Worm (Caenorhabditis elegans) whole organism, late embryonic: ENCODE measurements around the gene rpl-38.

ENCODE experiments used
- C08G9.2 ChIP-seq: sonication (generic microtip); optimal IDR thresholded peaks from 2 replicates; lab custom pipeline; 2016; ENCODE audit warnings: mild to moderate bottlenecking, missing genetic modification characterization, moderate library complexity, missing compliant biosample characterization
- C38D4.7 ChIP-seq: fragments of 200-800 bp; sonication (Bioruptor generic); optimal IDR thresholded peaks from 2 replicates; lab custom pipeline; 2018; ENCODE audit warnings: mild to moderate bottlenecking, missing genetic modification characterization, moderate library complexity, missing compliant biosample characterization
- F13H6.1 ChIP-seq: sonication (generic microtip); optimal IDR thresholded peaks from 2 replicates; lab custom pipeline; 2016; ENCODE audit warnings: missing genetic modification characterization, missing compliant biosample characterization
- K02D7.2 ChIP-seq: sonication (generic microtip); optimal IDR thresholded peaks from 2 replicates; lab custom pipeline; 2017; ENCODE audit warnings: mild to moderate bottlenecking, missing genetic modification characterization, missing compliant biosample characterization
- T23F11.4 ChIP-seq: fragments of 200-800 bp; sonication (Bioruptor generic); optimal IDR thresholded peaks from 2 replicates; lab custom pipeline; 2018; ENCODE audit warnings: mild to moderate bottlenecking, missing genetic modification characterization, missing compliant biosample characterization
- Y22D7AL.16 ChIP-seq: sonication (generic microtip); optimal IDR thresholded peaks from 2 replicates; lab custom pipeline; 2016; ENCODE audit warnings: missing genetic modification characterization, missing compliant biosample characterization
- ahr-1 ChIP-seq: sonication (generic microtip); optimal IDR thresholded peaks from 2 replicates; lab custom pipeline; 2016; ENCODE audit warnings: missing genetic modification characterization, missing compliant biosample characterization
- ama-1 ChIP-seq: fragments of 150-350 bp; optimal IDR thresholded peaks from 2 replicates; lab custom pipeline; 2014
- ceh-14 ChIP-seq: sonication (generic microtip); optimal IDR thresholded peaks from 2 replicates; lab custom pipeline; 2016; ENCODE audit warnings: missing genotype, missing genetic modification characterization, missing compliant biosample characterization
- ceh-19 ChIP-seq: fragments of 200-800 bp; sonication (Bioruptor generic); optimal IDR thresholded peaks from 2 replicates; lab custom pipeline; 2018; ENCODE audit warnings: mild to moderate bottlenecking, missing genetic modification characterization, missing compliant biosample characterization
- ceh-22 ChIP-seq: sonication (generic microtip); optimal IDR thresholded peaks from 2 replicates; lab custom pipeline; 2017; ENCODE audit warnings: missing biosample characterization, missing genetic modification characterization
- ceh-30 ChIP-seq: fragments of 150-350 bp; optimal IDR thresholded peaks from 2 replicates; lab custom pipeline; 2014; ENCODE audit warnings: missing biosample characterization, missing genetic modification characterization
- ceh-45 ChIP-seq: fragments of 200-800 bp; sonication (Bioruptor generic); IDR thresholded peaks from 2 replicates; pipeline ENCODE4 v1.3.6; 2022; ENCODE audit warnings: missing genetic modification reagents, missing genetic modification characterization, missing compliant biosample characterization
- ceh-48 ChIP-seq: sonication (generic microtip); optimal IDR thresholded peaks from 2 replicates; lab custom pipeline; 2016; ENCODE audit warnings: missing genetic modification characterization, inconsistent platforms, missing compliant biosample characterization
- ceh-6 ChIP-seq: fragments of 200-800 bp; sonication (Bioruptor generic); optimal IDR thresholded peaks from 2 replicates; lab custom pipeline; 2018; ENCODE audit warnings: mild to moderate bottlenecking, missing genetic modification characterization, missing compliant biosample characterization
- ceh-9 ChIP-seq: sonication (generic microtip); optimal IDR thresholded peaks from 2 replicates; lab custom pipeline; 2016; ENCODE audit warnings: mild to moderate bottlenecking, missing genetic modification characterization, inconsistent platforms, missing compliant biosample characterization
- che-1 ChIP-seq: sonication (generic microtip); optimal IDR thresholded peaks from 2 replicates; lab custom pipeline; 2016; ENCODE audit warnings: mild to moderate bottlenecking, missing genetic modification characterization, missing compliant biosample characterization
- dmd-4 ChIP-seq: sonication (generic microtip); optimal IDR thresholded peaks from 2 replicates; lab custom pipeline; 2016; ENCODE audit warnings: borderline replicate concordance, missing genetic modification characterization, missing compliant biosample characterization
- dve-1 ChIP-seq: sonication (generic microtip); optimal IDR thresholded peaks from 2 replicates; lab custom pipeline; 2017; ENCODE audit warnings: antibody characterized with exemption, mild to moderate bottlenecking, missing genetic modification characterization, missing compliant biosample characterization
- elt-4 ChIP-seq: sonication (generic microtip); optimal IDR thresholded peaks from 2 replicates; lab custom pipeline; 2016; ENCODE audit warnings: missing genetic modification characterization, missing compliant biosample characterization
- ets-4 ChIP-seq: sonication (generic microtip); optimal IDR thresholded peaks from 2 replicates; lab custom pipeline; 2016; ENCODE audit warnings: missing genetic modification characterization, missing compliant biosample characterization
- eyg-1 ChIP-seq: sonication (generic microtip); optimal IDR thresholded peaks from 2 replicates; lab custom pipeline; 2016; ENCODE audit warnings: missing genotype, missing genetic modification characterization, missing compliant biosample characterization
- fkh-10 ChIP-seq: fragments of 150-350 bp; optimal IDR thresholded peaks from 2 replicates; lab custom pipeline; 2014; ENCODE audit warnings: missing biosample characterization, missing genetic modification reagents, missing genetic modification characterization
- gmeb-2 ChIP-seq: sonication (generic microtip); optimal IDR thresholded peaks from 2 replicates; lab custom pipeline; 2016; ENCODE audit warnings: missing genetic modification characterization, inconsistent platforms, missing compliant biosample characterization
- hlh-15 ChIP-seq: sonication (generic microtip); optimal IDR thresholded peaks from 2 replicates; lab custom pipeline; 2016; ENCODE audit warnings: missing genetic modification characterization, missing compliant biosample characterization
- hlh-30 ChIP-seq: sonication (generic microtip); optimal IDR thresholded peaks from 2 replicates; lab custom pipeline; 2017; ENCODE audit warnings: antibody characterized with exemption, missing genetic modification characterization, missing compliant biosample characterization; ENCODE audit not compliant: insufficient read depth
- hlh-6 ChIP-seq: sonication (generic microtip); optimal IDR thresholded peaks from 2 replicates; lab custom pipeline; 2016; ENCODE audit warnings: missing genotype, missing genetic modification characterization, missing compliant biosample characterization
- hlh-8 ChIP-seq: sonication (generic microtip); optimal IDR thresholded peaks from 2 replicates; lab custom pipeline; 2016; ENCODE audit warnings: missing genotype, missing genetic modification characterization, missing compliant biosample characterization
- lim-6 ChIP-seq: sonication (generic microtip); optimal IDR thresholded peaks from 2 replicates; lab custom pipeline; 2016; ENCODE audit warnings: missing genetic modification characterization, missing compliant biosample characterization
- mec-3 ChIP-seq: sonication (generic microtip); optimal IDR thresholded peaks from 2 replicates; lab custom pipeline; 2016; ENCODE audit warnings: borderline replicate concordance, missing genetic modification characterization, missing compliant biosample characterization
- nfya-1 ChIP-seq: sonication (generic microtip); optimal IDR thresholded peaks from 2 replicates; lab custom pipeline; 2017; ENCODE audit warnings: missing genetic modification characterization, mild to moderate bottlenecking, missing compliant biosample characterization, antibody characterized with exemption, moderate library complexity
- nhr-11 ChIP-seq: fragments of 150-350 bp; optimal IDR thresholded peaks from 2 replicates; lab custom pipeline; 2014; ENCODE audit warnings: missing biosample characterization, missing genetic modification characterization
- nhr-232 ChIP-seq: sonication (generic microtip); optimal IDR thresholded peaks from 2 replicates; lab custom pipeline; 2016; ENCODE audit warnings: missing genetic modification characterization, missing compliant biosample characterization
- npax-4 ChIP-seq: sonication (generic microtip); optimal IDR thresholded peaks from 2 replicates; lab custom pipeline; 2016; ENCODE audit warnings: missing genetic modification characterization, missing compliant biosample characterization
- odd-2 ChIP-seq: sonication (generic microtip); optimal IDR thresholded peaks from 2 replicates; lab custom pipeline; 2017; ENCODE audit warnings: antibody characterized with exemption, mild to moderate bottlenecking, missing genetic modification characterization, missing compliant biosample characterization
- pag-3 ChIP-seq: sonication (generic microtip); optimal IDR thresholded peaks from 2 replicates; lab custom pipeline; 2016; ENCODE audit warnings: missing compliant biosample characterization, missing genetic modification characterization, borderline replicate concordance
- pat-9 ChIP-seq: fragments of 200-800 bp; sonication (Bioruptor generic); optimal IDR thresholded peaks from 2 replicates; lab custom pipeline; 2018; ENCODE audit warnings: mild to moderate bottlenecking, missing genetic modification characterization, moderate library complexity, missing compliant biosample characterization
- pax-1 ChIP-seq: fragments of 150-350 bp; optimal IDR thresholded peaks from 2 replicates; lab custom pipeline; 2014; ENCODE audit warnings: missing biosample characterization, missing genetic modification characterization
- pha-2 ChIP-seq: sonication (generic microtip); optimal IDR thresholded peaks from 2 replicates; lab custom pipeline; 2017; ENCODE audit warnings: mild to moderate bottlenecking, missing genetic modification characterization, missing compliant biosample characterization
- pha-4 ChIP-seq: fragments of 150-350 bp; optimal IDR thresholded peaks from 2 replicates; lab custom pipeline; 2018; ENCODE audit warnings: missing biosample characterization, missing genetic modification reagents, missing genetic modification characterization
- pqm-1 ChIP-seq: sonication (generic microtip); optimal IDR thresholded peaks from 2 replicates; lab custom pipeline; 2016; ENCODE audit warnings: missing genetic modification characterization, missing compliant biosample characterization
- rnt-1 ChIP-seq: sonication (generic microtip); optimal IDR thresholded peaks from 2 replicates; lab custom pipeline; 2016; ENCODE audit warnings: missing genetic modification characterization, missing compliant biosample characterization
- sdc-2 ChIP-seq: sonication (generic microtip); optimal IDR thresholded peaks from 2 replicates; lab custom pipeline; 2016; ENCODE audit warnings: missing genotype, missing genetic modification characterization, missing compliant biosample characterization
- sox-2 ChIP-seq: fragments of 200-800 bp; sonication (Bioruptor generic); IDR thresholded peaks from 2 replicates; pipeline ENCODE4 v1.3.6; 2022; ENCODE audit warnings: missing genetic modification reagents, missing genetic modification characterization, missing compliant biosample characterization
- tbx-2 ChIP-seq: sonication (generic microtip); optimal IDR thresholded peaks from 2 replicates; lab custom pipeline; 2016; ENCODE audit warnings: missing genetic modification characterization, missing compliant biosample characterization
- ttx-3 ChIP-seq: sonication (generic microtip); optimal IDR thresholded peaks from 2 replicates; lab custom pipeline; 2016; ENCODE audit warnings: missing genetic modification reagents, missing genetic modification characterization, missing compliant biosample characterization
- unc-42 ChIP-seq: sonication (generic microtip); optimal IDR thresholded peaks from 2 replicates; lab custom pipeline; 2016; ENCODE audit warnings: missing genotype, missing genetic modification characterization, missing compliant biosample characterization
- unc-55 ChIP-seq: sonication (generic microtip); optimal IDR thresholded peaks from 2 replicates; lab custom pipeline; 2017; ENCODE audit warnings: missing biosample characterization, missing genetic modification reagents, missing genetic modification characterization
- zip-5 ChIP-seq: sonication (generic microtip); optimal IDR thresholded peaks from 2 replicates; lab custom pipeline; 2016; ENCODE audit warnings: missing genetic modification characterization, missing compliant biosample characterization
- ztf-16 ChIP-seq: sonication (generic microtip); optimal IDR thresholded peaks from 2 replicates; lab custom pipeline; 2017; ENCODE audit warnings: missing genetic modification characterization, missing compliant biosample characterization

The rpl-38 gene

ce11 chrV:15551642-15552041 is 39.7 kb downstream of the rpl-38 start (continued):
- TF ChIP-seq odd-2 (tag; lab: Kevin White, UChicago) (peak; percentile 33), nhr-11 (no peak), tbx-2 (tag; lab: Kevin White, UChicago) (peak; percentile 73), che-1 (tag; lab: Kevin White, UChicago) (peak; percentile 80), K02D7.2 (peak; percentile 61), unc-42 (tag; lab: Kevin White, UChicago) (peak; percentile 43), ztf-16 (tag; lab: Kevin White, UChicago) (peak; percentile 79), pag-3 (tag; lab: Kevin White, UChicago) (peak; percentile 17), ceh-22 (tag; lab: Kevin White, UChicago) (no peak), gmeb-2 (tag; lab: Kevin White, UChicago) (peak; percentile 83), lim-6 (tag; lab: Kevin White, UChicago) (no peak), elt-4 (tag; lab: Kevin White, UChicago) (no peak), ceh-6 (GFP tag; lab: Kevin White, UChicago) (peak; percentile 78), hlh-15 (tag; lab: Kevin White, UChicago) (peak; percentile 54), nhr-232 (tag; lab: Kevin White, UChicago) (peak; percentile 73), nfya-1 (tag; lab: Kevin White, UChicago) (peak; percentile 58), ceh-48 (tag; lab: Kevin White, UChicago) (peak; percentile 68)

- TF ChIP-seq ceh-45 (0 out of 2 replicates have a peak, but pooled peaks have one; percentile 41), rnt-1 (tag; lab: Kevin White, UChicago) (peak; percentile 13), ets-4 (tag; lab: Kevin White, UChicago) (no peak), zip-5 (tag; lab: Kevin White, UChicago) (no peak), fkh-10 (GFP tag; lab: Kevin White, UChicago) (no peak), Y22D7AL.16 (tag; lab: Kevin White, UChicago) (peak; percentile 22), F13H6.1 (tag; lab: Kevin White, UChicago) (no peak), pax-1 (tag; lab: Kevin White, UChicago) (no peak), pag-3 (tag; lab: Kevin White, UChicago) (no peak), ceh-30 (no peak), eyg-1 (tag; lab: Kevin White, UChicago) (no peak), sdc-2 (no peak), mec-3 (tag; lab: Kevin White, UChicago) (no peak), pqm-1 (tag; lab: Kevin White, UChicago) (no peak), pat-9 (tag; lab: Kevin White, UChicago) (peak; percentile 27), dve-1 (tag; lab: Kevin White, UChicago) (peak; percentile 1), gmeb-2 (tag; lab: Kevin White, UChicago) (peak; percentile 46), hlh-15 (tag; lab: Kevin White, UChicago) (peak; percentile 15), T23F11.4 (no peak), ceh-14 (tag; lab: Kevin White, UChicago) (no peak), unc-55 (GFP tag; lab: Kevin White, UChicago) (no peak), nhr-11 (no peak), pha-2 (tag; lab: Kevin White, UChicago) (no peak), hlh-8 (tag; lab: Kevin White, UChicago) (no peak), ceh-9 (tag; lab: Kevin White, UChicago) (no peak), pha-4 (no peak), ceh-19 (peak; percentile 25), nfya-1 (tag; lab: Kevin White, UChicago) (no peak), npax-4 (peak; percentile 6), lim-6 (tag; lab: Kevin White, UChicago) (no peak), C08G9.2 (tag; lab: Kevin White, UChicago) (peak; percentile 25), hlh-6 (tag; lab: Kevin White, UChicago) (peak; percentile 71), ceh-6 (GFP tag; lab: Kevin White, UChicago) (peak; percentile 12), ztf-16 (tag; lab: Kevin White, UChicago) (no peak), sox-2 (GFP tag; lab: Robert Waterston, UW) (no peak), dmd-4 (tag; lab: Kevin White, UChicago) (no peak), hlh-30 (tag; lab: Kevin White, UChicago) (no peak), ahr-1 (no peak), ttx-3 (tag; lab: Kevin White, UChicago) (peak; percentile 23), C38D4.7 (GFP tag; lab: Kevin White, UChicago) (peak; percentile 35), ceh-48 (tag; lab: Kevin White, UChicago) (no peak), unc-42 (tag; lab: Kevin White, UChicago) (no peak), ama-1 (no peak), K02D7.2 (peak; percentile 38)
Measured at ce11 chrV:15553869-15554268, 41.9 kb downstream of the rpl-38 start.
